Worm (Caenorhabditis elegans) whole organism, L3 larva: ENCODE measurements around the gene lpd-7.
A peak's percentile ranks its signal among the peaks of the same experiment; 100 is the strongest.

Experiments
- R02D3.7 ChIP-seq: fragments of 150-350 bp; optimal IDR thresholded peaks from 2 replicates; lab custom pipeline; 2014; ENCODE audit warnings: missing biosample characterization, missing genetic modification characterization
- ZK546.5 ChIP-seq: sonication (generic microtip); optimal IDR thresholded peaks from 2 replicates; lab custom pipeline; 2017; ENCODE audit warnings: missing biosample characterization, missing genetic modification characterization
- aly-2 ChIP-seq: fragments of 150-350 bp; optimal IDR thresholded peaks from 2 replicates; lab custom pipeline; 2014; ENCODE audit warnings: missing biosample characterization, missing genetic modification characterization
- ama-1 ChIP-seq: fragments of 150-350 bp; optimal IDR thresholded peaks from 2 replicates; lab custom pipeline; 2018
- ceh-16 ChIP-seq: sonication (generic microtip); optimal IDR thresholded peaks from 2 replicates; lab custom pipeline; 2017; ENCODE audit warnings: missing biosample characterization, missing genetic modification characterization
- ceh-28 ChIP-seq: fragments of 150-350 bp; optimal IDR thresholded peaks from 2 replicates; lab custom pipeline; 2014; ENCODE audit warnings: missing biosample characterization, missing genetic modification reagents, missing genetic modification characterization
- ceh-82 ChIP-seq: fragments of 150-350 bp; optimal IDR thresholded peaks from 2 replicates; lab custom pipeline; 2014; ENCODE audit warnings: missing biosample characterization, missing genetic modification characterization
- ceh-9 ChIP-seq: sonication (generic microtip); optimal IDR thresholded peaks from 2 replicates; lab custom pipeline; 2018; ENCODE audit warnings: missing biosample characterization, missing genetic modification characterization
- daf-12 ChIP-seq: fragments of 150-350 bp; optimal IDR thresholded peaks from 2 replicates; lab custom pipeline; 2014; ENCODE audit warnings: missing biosample characterization, missing genetic modification reagents, missing genetic modification characterization
- egl-5 ChIP-seq: fragments of 150-350 bp; optimal IDR thresholded peaks from 2 replicates; lab custom pipeline; 2017; ENCODE audit warnings: missing biosample characterization, missing genetic modification reagents, missing genetic modification characterization, inconsistent platforms
- elt-1 ChIP-seq: fragments of 150-350 bp; optimal IDR thresholded peaks from 2 replicates; lab custom pipeline; 2014; ENCODE audit warnings: missing biosample characterization, missing genetic modification characterization
- elt-2 ChIP-seq: sonication (generic microtip); optimal IDR thresholded peaks from 2 replicates; lab custom pipeline; 2016; ENCODE audit warnings: missing genetic modification reagents, mild to moderate bottlenecking, missing genetic modification characterization, missing compliant biosample characterization
- elt-3 ChIP-seq, 3 experiments: fragments of 150-350 bp in 1 of 3; sonication (generic microtip) in 2 of 3; optimal IDR thresholded peaks; 2 replicates in 2 of 3; 4 replicates in 1 of 3; lab custom pipeline; 2014 to 2017; ENCODE audit warnings: missing biosample characterization in 3 of 3, missing genetic modification characterization in 3 of 3
- eor-1 ChIP-seq, 2 experiments: fragments of 150-350 bp; optimal IDR thresholded peaks; 2 replicates each; lab custom pipeline; 2014 to 2018; ENCODE audit warnings: missing biosample characterization in 2 of 2, missing genetic modification characterization in 2 of 2
- fkh-10 ChIP-seq: sonication (generic microtip); optimal IDR thresholded peaks from 2 replicates; lab custom pipeline; 2017; ENCODE audit warnings: missing biosample characterization, missing genetic modification reagents, missing genetic modification characterization
- fkh-2 ChIP-seq: fragments of 150-350 bp; optimal IDR thresholded peaks from 2 replicates; lab custom pipeline; 2014; ENCODE audit warnings: missing biosample characterization, missing genetic modification reagents, missing genetic modification characterization
- fos-1 ChIP-seq: fragments of 150-350 bp; optimal IDR thresholded peaks from 2 replicates; lab custom pipeline; 2014; ENCODE audit warnings: missing biosample characterization, missing genetic modification characterization
- hmg-11 ChIP-seq: sonication (generic microtip); optimal IDR thresholded peaks from 2 replicates; lab custom pipeline; 2016; ENCODE audit warnings: missing genetic modification characterization, missing compliant biosample characterization
- lin-39 ChIP-seq: fragments of 150-350 bp; optimal IDR thresholded peaks from 2 replicates; lab custom pipeline; 2018; ENCODE audit warnings: missing biosample characterization, missing genetic modification reagents, missing genetic modification characterization
- nfya-1 ChIP-seq: sonication (generic microtip); optimal IDR thresholded peaks from 2 replicates; lab custom pipeline; 2017; ENCODE audit warnings: missing genetic modification characterization, mild to moderate bottlenecking, missing compliant biosample characterization, antibody characterized with exemption, moderate library complexity; ENCODE audit not compliant: insufficient read depth
- nhr-11 ChIP-seq: fragments of 150-350 bp; optimal IDR thresholded peaks from 2 replicates; lab custom pipeline; 2014; ENCODE audit warnings: missing biosample characterization, missing genetic modification characterization
- nhr-23 ChIP-seq: fragments of 150-350 bp; optimal IDR thresholded peaks from 2 replicates; lab custom pipeline; 2014; ENCODE audit warnings: missing biosample characterization, missing genetic modification reagents, missing genetic modification characterization
- nhr-237 ChIP-seq: fragments of 150-350 bp; optimal IDR thresholded peaks from 2 replicates; lab custom pipeline; 2014; ENCODE audit warnings: missing biosample characterization, missing genetic modification characterization
- nhr-25 ChIP-seq: sonication (generic microtip); optimal IDR thresholded peaks from 2 replicates; lab custom pipeline; 2017; ENCODE audit warnings: missing biosample characterization, missing genetic modification characterization
- nhr-67 ChIP-seq: fragments of 150-350 bp; optimal IDR thresholded peaks from 2 replicates; lab custom pipeline; 2014; ENCODE audit warnings: missing biosample characterization, missing genetic modification characterization
- pha-4 ChIP-seq: fragments of 150-350 bp; optimal IDR thresholded peaks from 2 replicates; lab custom pipeline; 2014; ENCODE audit warnings: missing biosample characterization, missing genetic modification reagents, missing genetic modification characterization
- pqm-1 ChIP-seq: fragments of 150-350 bp; optimal IDR thresholded peaks from 2 replicates; lab custom pipeline; 2017; ENCODE audit warnings: missing biosample characterization, missing genetic modification characterization, inconsistent platforms
- skn-1 ChIP-seq: fragments of 150-350 bp; optimal IDR thresholded peaks from 2 replicates; lab custom pipeline; 2014; ENCODE audit warnings: missing biosample characterization, missing genetic modification characterization
- snpc-4 ChIP-seq: fragments of 150-350 bp; optimal IDR thresholded peaks from 2 replicates; lab custom pipeline; 2014; ENCODE audit warnings: missing biosample characterization, missing genetic modification characterization
- tbx-2 ChIP-seq: sonication (generic microtip); optimal IDR thresholded peaks from 2 replicates; lab custom pipeline; 2016; ENCODE audit warnings: mild to moderate bottlenecking, missing genetic modification characterization, missing compliant biosample characterization
- unc-39 ChIP-seq: sonication (generic microtip); optimal IDR thresholded peaks from 4 replicates; lab custom pipeline; 2017; ENCODE audit warnings: missing biosample characterization, missing genetic modification characterization
- unc-62 ChIP-seq: fragments of 150-350 bp; sonication (generic microtip); optimal IDR thresholded peaks from 4 replicates; lab custom pipeline; 2014; ENCODE audit warnings: missing biosample characterization, missing genetic modification reagents, missing genetic modification characterization
- zag-1 ChIP-seq: fragments of 150-350 bp; optimal IDR thresholded peaks from 2 replicates; lab custom pipeline; 2014; ENCODE audit warnings: missing biosample characterization, missing genetic modification characterization
- ztf-4 ChIP-seq: fragments of 150-350 bp; optimal IDR thresholded peaks from 2 replicates; lab custom pipeline; 2014; ENCODE audit warnings: missing biosample characterization, missing genetic modification characterization

Gene lpd-7

ce11 chrIII:7553693-7554226 is 19.4 kb upstream of the lpd-7 start:
- no peak for TF ChIP-seq nhr-23
- TF ChIP-seq ceh-82: no peak
- TF ChIP-seq lin-39 (tag; lab: Kevin White, UChicago): no peak
- no peak for TF ChIP-seq ZK546.5 (tag; lab: Kevin White, UChicago)
- no peak for TF ChIP-seq ama-1 (lab: Kevin White, UChicago)
- no peak for TF ChIP-seq ceh-28 (tag; lab: Kevin White, UChicago)
- TF ChIP-seq ceh-9 (tag; lab: Kevin White, UChicago): no peak
- TF ChIP-seq fkh-2 (tag; lab: Kevin White, UChicago): no peak
- no peak for TF ChIP-seq unc-39
- no peak for TF ChIP-seq snpc-4
- TF ChIP-seq R02D3.7 (tag; lab: Kevin White, UChicago): no peak
- TF ChIP-seq ztf-4 (tag; lab: Kevin White, UChicago): no peak
- no peak for TF ChIP-seq ceh-16 (tag; lab: Kevin White, UChicago)
- no peak for TF ChIP-seq elt-2 (tag; lab: Kevin White, UChicago)
- no peak for TF ChIP-seq nhr-237 (tag; lab: Kevin White, UChicago)
- no peak for TF ChIP-seq fkh-10 (GFP tag; lab: Kevin White, UChicago)
- no peak for TF ChIP-seq nfya-1 (tag; lab: Kevin White, UChicago)
- TF ChIP-seq nhr-25 (tag; lab: Kevin White, UChicago): no peak
- no peak for TF ChIP-seq pha-4 (tag; lab: Kevin White, UChicago)

DNA sequence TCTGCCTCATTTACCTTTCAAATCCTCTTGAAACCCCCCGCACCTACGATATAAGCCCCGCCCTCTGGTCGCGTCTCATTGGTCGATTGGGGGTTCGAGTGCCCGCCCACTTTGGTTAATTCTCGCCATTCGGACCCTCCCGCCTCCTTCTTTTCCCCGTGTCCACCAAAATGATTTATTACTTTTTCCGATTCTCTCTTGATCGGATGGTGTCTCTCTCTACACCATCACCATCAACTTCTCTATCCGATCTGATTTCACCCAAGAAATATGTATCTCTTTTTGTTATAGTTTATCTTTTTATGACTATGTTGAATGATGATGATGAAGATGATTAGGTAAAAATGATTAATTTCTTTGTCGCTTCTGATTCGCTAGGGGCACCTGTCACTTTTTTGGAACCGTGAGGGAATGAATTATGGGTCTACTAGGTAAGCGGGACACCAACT is 18.4 kb upstream of the lpd-7 start:
- TF ChIP-seq unc-39 (no peak), unc-62 (GFP tag; lab: Kevin White, UChicago) (peak; percentile 60), nhr-25 (tag; lab: Kevin White, UChicago) (peak; percentile 34), nfya-1 (tag; lab: Kevin White, UChicago) (peak; percentile 95), lin-39 (tag; lab: Kevin White, UChicago) (no peak), zag-1 (no peak), elt-1 (tag; lab: Kevin White, UChicago) (peak; percentile 75)

DNA sequence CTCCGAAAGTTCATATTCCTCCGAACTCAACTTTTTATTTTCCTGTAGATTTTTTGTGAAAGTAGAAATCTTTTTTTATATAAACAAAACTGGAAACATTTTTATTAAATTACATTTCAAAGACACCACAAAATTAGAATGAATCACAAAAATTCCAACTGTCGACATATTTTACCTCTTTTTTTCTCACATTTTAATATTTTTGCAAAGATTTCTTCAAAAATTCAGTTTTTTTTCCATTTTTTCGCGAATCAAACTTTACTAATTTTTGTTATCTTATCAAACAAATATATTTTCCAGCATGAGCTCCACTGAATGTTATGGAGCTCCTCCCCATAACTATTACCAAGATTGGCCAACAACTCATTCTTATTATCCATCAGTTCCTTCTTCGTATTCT is 17.8 kb upstream of the lpd-7 start, which contains the start of gene ceh-13:
Gene ceh-13 (plus strand): TSS at position 301 of the 400 bp plus-strand sequence.
- TF ChIP-seq fos-1 (tag; lab: Kevin White, UChicago) (no peak), nhr-25 (tag; lab: Kevin White, UChicago) (no peak), daf-12 (tag; lab: Kevin White, UChicago) (no peak)

DNA sequence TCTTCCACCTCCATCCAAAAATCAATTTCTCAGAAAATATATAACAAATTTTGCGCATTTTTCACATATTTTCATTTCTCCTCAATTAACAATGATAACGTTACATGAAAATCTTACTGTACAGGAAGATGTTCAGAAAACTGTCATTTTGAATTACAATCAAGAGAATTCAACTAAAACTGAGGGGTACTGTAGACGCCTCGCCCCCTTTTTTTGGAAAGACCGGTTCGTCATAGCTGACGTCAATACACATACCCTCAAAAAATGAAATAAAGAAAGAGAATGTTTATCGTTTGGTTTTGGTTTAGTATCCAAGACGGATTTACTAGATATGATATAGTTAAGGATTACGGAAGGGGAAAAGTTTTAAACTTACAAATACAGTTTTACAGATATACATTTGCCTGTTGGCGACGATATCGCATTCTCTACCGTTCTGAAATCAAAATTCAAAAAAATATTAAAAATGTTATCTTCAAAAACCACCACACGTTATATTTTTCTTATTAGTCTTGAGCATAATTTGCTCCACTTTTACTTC is 15.2 kb upstream of the lpd-7 start:
- TF ChIP-seq nhr-25 (tag; lab: Kevin White, UChicago): peak; percentile 32
- TF ChIP-seq unc-62 (GFP tag; lab: Kevin White, UChicago): no peak
- no peak for TF ChIP-seq nhr-11
- no peak for TF ChIP-seq elt-2 (tag; lab: Kevin White, UChicago)
- no peak for TF ChIP-seq ceh-28 (tag; lab: Kevin White, UChicago)
- peak; percentile 56 for TF ChIP-seq nfya-1 (tag; lab: Kevin White, UChicago)
- TF ChIP-seq fos-1 (tag; lab: Kevin White, UChicago): no peak
- TF ChIP-seq ztf-4 (tag; lab: Kevin White, UChicago): no peak
- peak; percentile 47 for TF ChIP-seq nhr-23
- no peak for TF ChIP-seq nhr-67
- no peak for TF ChIP-seq eor-1 (tag; optimal IDR thresholded peaks at IDR 0.05; lab: Kevin White, UChicago)
- TF ChIP-seq skn-1 (tag; lab: Kevin White, UChicago): no peak
- TF ChIP-seq tbx-2: no peak
- TF ChIP-seq elt-3 (tag; optimal IDR thresholded peaks at IDR 0.05; lab: Kevin White, UChicago): no peak

DNA sequence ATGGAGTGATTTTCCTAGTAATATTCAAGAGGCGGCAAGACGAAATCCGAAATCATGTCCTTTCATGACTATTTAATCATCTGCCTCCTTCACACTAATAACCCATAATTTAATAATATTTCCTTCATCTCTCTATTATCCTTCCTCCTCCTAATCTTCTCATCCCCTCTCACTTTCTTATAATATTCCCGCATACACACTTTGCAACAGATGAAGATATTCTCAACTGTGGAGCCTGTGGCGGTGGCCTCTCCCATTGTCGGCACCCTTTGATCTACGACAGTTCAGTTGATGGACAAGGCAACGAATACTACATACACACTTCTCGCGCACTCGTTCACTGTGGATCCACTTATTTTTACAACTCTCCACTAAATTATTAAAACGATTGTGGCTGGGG is 14.5 kb upstream of the lpd-7 start:
- TF ChIP-seq skn-1 (tag; lab: Kevin White, UChicago) (no peak), ceh-16 (tag; lab: Kevin White, UChicago) (no peak), aly-2 (tag; lab: Kevin White, UChicago) (no peak), pqm-1 (tag; lab: Kevin White, UChicago) (no peak), elt-2 (tag; lab: Kevin White, UChicago) (no peak), fkh-10 (GFP tag; lab: Kevin White, UChicago) (no peak), egl-5 (no peak), hmg-11 (no peak)
- TF ChIP-seq, all 47 proteins: peak for 0
